Worm (Caenorhabditis elegans): ENCODE data around the gene srw-29.

ce11 chrV:16377849-16378248 lies 46.5 kb downstream of the srw-29 start, which contains the start of gene F13A7.1:
- TF ChIP-seq elt-3 (tag; optimal IDR thresholded peaks at IDR 0.05) (no peak), bed-3 (GFP tag; optimal IDR thresholded peaks at IDR 0.05) (no peak), nhr-237 (tag; optimal IDR thresholded peaks at IDR 0.05) (no peak), snpc-4 (tag; optimal IDR thresholded peaks at IDR 0.05) (no peak), ces-1 (GFP tag; optimal IDR thresholded peaks at IDR 0.05) (no peak), nhr-12 (tag; optimal IDR thresholded peaks at IDR 0.05) (no peak), lsy-2 (tag; optimal IDR thresholded peaks at IDR 0.05) (no peak), mab-5 (tag; optimal IDR thresholded peaks at IDR 0.05) (no peak), blmp-1 (tag; optimal IDR thresholded peaks at IDR 0.05) (no peak), nhr-76 (tag; optimal IDR thresholded peaks at IDR 0.05) (no peak), ceh-43 (GFP tag; optimal IDR thresholded peaks at IDR 0.05) (no peak), pha-4 (tag; optimal IDR thresholded peaks at IDR 0.05) (no peak)
